Fruit fly (Drosophila melanogaster) whole organism, embryonic: ENCODE results near the gene eco.

Source experiments
- Awh ChIP-seq: fragments of 200-800 bp; sonication (Bioruptor generic); IDR thresholded peaks from 2 replicates; pipeline ENCODE4, ENCODE4 v1.3.6; 2022; ENCODE audit warnings: missing biosample characterization, missing genetic modification characterization
- CG10431 ChIP-seq: fragments of 200-800 bp; sonication (Bioruptor generic); optimal IDR thresholded peaks from 3 replicates; lab custom pipeline; 2018; ENCODE audit warnings: missing biosample characterization, mild to moderate bottlenecking, missing genetic modification characterization
- CG11723 ChIP-seq: fragments of 200-800 bp; sonication (Bioruptor generic); optimal IDR thresholded peaks from 2 replicates; lab custom pipeline; 2017; ENCODE audit warnings: missing biosample characterization, mild to moderate bottlenecking, missing genetic modification characterization
- CG12071 ChIP-seq: fragments of 200-800 bp; sonication (Bioruptor generic); optimal IDR thresholded peaks from 3 replicates; lab custom pipeline; 2018; ENCODE audit warnings: missing biosample characterization, mild to moderate bottlenecking, missing genetic modification characterization
- CG12942 ChIP-seq: fragments of 200-800 bp; sonication (Bioruptor generic); optimal IDR thresholded peaks from 3 replicates; lab custom pipeline; 2016; ENCODE audit warnings: missing biosample characterization, missing genetic modification characterization
- CG13123 ChIP-seq: fragments of 200-800 bp; sonication (Bioruptor generic); optimal IDR thresholded peaks from 2 replicates; lab custom pipeline; 2016; ENCODE audit warnings: missing biosample characterization, missing genetic modification characterization
- CG14710 ChIP-seq: fragments of 200-800 bp; sonication (Bioruptor generic); optimal IDR thresholded peaks from 3 replicates; lab custom pipeline; 2019; ENCODE audit warnings: missing biosample characterization, mild to moderate bottlenecking, missing genetic modification characterization, moderate library complexity
- CG15601 ChIP-seq: fragments of 200-800 bp; sonication (Bioruptor generic); optimal IDR thresholded peaks from 3 replicates; lab custom pipeline; 2019; ENCODE audit warnings: missing biosample characterization, mild to moderate bottlenecking, missing genetic modification characterization, moderate library complexity
- CG17568 ChIP-seq: fragments of 200-800 bp; sonication (Bioruptor generic); optimal IDR thresholded peaks from 2 replicates; lab custom pipeline; 2018; ENCODE audit warnings: missing biosample characterization, mild to moderate bottlenecking, missing genetic modification characterization, moderate library complexity
- CG18011 ChIP-seq: fragments of 200-800 bp; sonication (Bioruptor generic); optimal IDR thresholded peaks from 2 replicates; lab custom pipeline; 2017; ENCODE audit warnings: missing biosample characterization, missing genetic modification characterization, mild to moderate bottlenecking, moderate library complexity, missing genotype
- CG3065 ChIP-seq: fragments of 200-800 bp; sonication (Bioruptor generic); optimal IDR thresholded peaks from 2 replicates; lab custom pipeline; 2016; ENCODE audit warnings: missing biosample characterization, missing genetic modification characterization
- CG5245 ChIP-seq: fragments of 200-800 bp; sonication (Bioruptor generic); optimal IDR thresholded peaks from 3 replicates; lab custom pipeline; 2016; ENCODE audit warnings: missing biosample characterization, missing genetic modification characterization
- CG7556 ChIP-seq: fragments of 200-800 bp; sonication (Bioruptor generic); optimal IDR thresholded peaks from 2 replicates; lab custom pipeline; 2017; ENCODE audit warnings: missing biosample characterization, mild to moderate bottlenecking, missing genetic modification characterization
- CG7987 ChIP-seq: fragments of 200-800 bp; sonication (Bioruptor generic); optimal IDR thresholded peaks from 2 replicates; lab custom pipeline; 2018; ENCODE audit warnings: missing biosample characterization, mild to moderate bottlenecking, missing genetic modification characterization, moderate library complexity
- CG9727 ChIP-seq: fragments of 200-800 bp; sonication (Bioruptor generic); optimal IDR thresholded peaks from 3 replicates; lab custom pipeline; 2017; ENCODE audit warnings: missing biosample characterization, mild to moderate bottlenecking, missing genetic modification characterization
- CoRest ChIP-seq: fragments of 200-800 bp; sonication (Bioruptor generic); optimal IDR thresholded peaks from 3 replicates; lab custom pipeline; 2018; ENCODE audit warnings: missing biosample characterization, mild to moderate bottlenecking, missing genetic modification characterization, moderate library complexity
- ERR ChIP-seq: fragments of 200-800 bp; sonication (Bioruptor generic); optimal IDR thresholded peaks from 2 replicates; lab custom pipeline; 2016; ENCODE audit warnings: missing biosample characterization, missing genetic modification characterization
- Ets65A ChIP-seq: fragments of 200-800 bp; sonication (Bioruptor generic); peaks from one replicate; lab custom pipeline; 2016; ENCODE audit warnings: missing biosample characterization, missing genetic modification characterization
- H2.0 ChIP-seq: fragments of 200-800 bp; sonication (Bioruptor generic); IDR thresholded peaks from 2 replicates; pipeline ENCODE4 v1.3.6; 2022; ENCODE audit warnings: missing biosample characterization, missing genetic modification characterization
- Jarid2 ChIP-seq: fragments of 200-800 bp; sonication (Bioruptor generic); optimal IDR thresholded peaks from 3 replicates; lab custom pipeline; 2017; ENCODE audit warnings: mild to moderate bottlenecking, missing biosample characterization, missing genetic modification reagents, missing genetic modification characterization
- Lhr ChIP-seq: fragments of 200-800 bp; sonication (Bioruptor generic); optimal IDR thresholded peaks from 3 replicates; lab custom pipeline; 2017; ENCODE audit warnings: mild to moderate bottlenecking, missing biosample characterization, missing genetic modification reagents, missing genetic modification characterization
- Lim3 ChIP-seq: fragments of 200-800 bp; sonication (Bioruptor generic); IDR thresholded peaks from 2 replicates; pipeline ENCODE4 v1.3.6; 2022; ENCODE audit warnings: missing biosample characterization, missing genetic modification characterization
- Mad ChIP-seq: fragments of 200-800 bp; sonication (Bioruptor generic); optimal IDR thresholded peaks from 2 replicates; lab custom pipeline; 2016; ENCODE audit warnings: missing biosample characterization, missing genetic modification characterization
- Nf-YC ChIP-seq: fragments of 200-800 bp; optimal IDR thresholded peaks from 3 replicates; lab custom pipeline; 2019; ENCODE audit warnings: missing biosample characterization, mild to moderate bottlenecking, missing genetic modification characterization, moderate library complexity
- Rx ChIP-seq: fragments of 200-800 bp; sonication (Bioruptor generic); IDR thresholded peaks from 2 replicates; pipeline ENCODE4 v1.3.6; 2022; ENCODE audit warnings: missing biosample characterization, missing genetic modification characterization
- Sin3A ChIP-seq: fragments of >200 bp; optimal IDR thresholded peaks from 2 replicates; lab custom pipeline; 2018
- Tbp ChIP-seq: fragments of >200 bp; optimal IDR thresholded peaks from 2 replicates; lab custom pipeline; 2018; ENCODE audit warnings: missing biosample characterization, missing genetic modification characterization
- al ChIP-seq: fragments of 200-800 bp; sonication (Bioruptor generic); IDR thresholded peaks from 2 replicates; pipeline ENCODE4 v1.3.6; 2022; ENCODE audit warnings: missing biosample characterization, missing genetic modification characterization
- az2 ChIP-seq: fragments of 200-800 bp; sonication (Bioruptor generic); optimal IDR thresholded peaks from 3 replicates; lab custom pipeline; 2016; ENCODE audit warnings: missing biosample characterization, missing genetic modification characterization
- bowl ChIP-seq: fragments of 200-800 bp; sonication (Bioruptor generic); IDR thresholded peaks from 2 replicates; pipeline ENCODE4 v1.3.6; 2022; ENCODE audit warnings: missing biosample characterization, missing genetic modification characterization
- br ChIP-seq: fragments of >200 bp; optimal IDR thresholded peaks from 2 replicates; lab custom pipeline; 2017
- chinmo ChIP-seq: fragments of 200-800 bp; sonication (Bioruptor generic); IDR thresholded peaks from 4 replicates; pipeline ENCODE4 v1.3.6; 2022; ENCODE audit warnings: missing biosample characterization, missing genetic modification characterization; ENCODE audit not compliant: partially characterized antibody
- crc ChIP-seq: fragments of 200-800 bp; sonication (Bioruptor generic); optimal IDR thresholded peaks from 2 replicates; lab custom pipeline; 2016; ENCODE audit warnings: missing biosample characterization, missing genetic modification characterization
- da ChIP-seq: fragments of 200-800 bp; sonication (Bioruptor generic); optimal IDR thresholded peaks from 2 replicates; lab custom pipeline; 2016; ENCODE audit warnings: missing biosample characterization, missing genetic modification characterization
- dati ChIP-seq: fragments of 200-800 bp; sonication (Bioruptor generic); IDR thresholded peaks from 2 replicates; pipeline ENCODE4 v1.3.6; 2022; ENCODE audit warnings: missing biosample characterization, missing genetic modification characterization
- eve ChIP-seq, 2 experiments: fragments of >200 bp; optimal IDR thresholded peaks; 2 replicates each; lab custom pipeline; 2017; ENCODE audit warnings: missing biosample characterization in 2 of 2, missing genetic modification characterization in 2 of 2
- ftz-f1 ChIP-seq: fragments of 200-800 bp; sonication (Bioruptor generic); optimal IDR thresholded peaks from 2 replicates; lab custom pipeline; 2016; ENCODE audit warnings: missing biosample characterization, missing genetic modification characterization
- grau ChIP-seq: fragments of 200-800 bp; optimal IDR thresholded peaks from 3 replicates; lab custom pipeline; 2019; ENCODE audit warnings: missing biosample characterization, mild to moderate bottlenecking, missing genetic modification characterization, moderate library complexity
- gro ChIP-seq: fragments of 200-800 bp; sonication (Bioruptor generic); optimal IDR thresholded peaks from 2 replicates; lab custom pipeline; 2016; ENCODE audit warnings: missing biosample characterization, missing genetic modification characterization
- inv ChIP-seq: fragments of 200-800 bp; sonication (Bioruptor generic); IDR thresholded peaks from 2 replicates; pipeline ENCODE4 v1.3.6; 2022; ENCODE audit warnings: missing biosample characterization, missing genetic modification characterization; ENCODE audit not compliant: partially characterized antibody
- jumu ChIP-seq: fragments of 200-800 bp; sonication (Bioruptor generic); optimal IDR thresholded peaks from 3 replicates; lab custom pipeline; 2016; ENCODE audit warnings: missing biosample characterization, missing genetic modification characterization
- lab ChIP-seq: fragments of 200-800 bp; sonication (Bioruptor generic); optimal IDR thresholded peaks from 3 replicates; lab custom pipeline; 2017; ENCODE audit warnings: missing biosample characterization, missing genetic modification characterization, mild to moderate bottlenecking, moderate library complexity, missing genetic modification reagents
- otp ChIP-seq: fragments of 200-800 bp; sonication (Bioruptor generic); IDR thresholded peaks from 3 replicates; pipeline ENCODE4, ENCODE4 v1.3.6; 2022; ENCODE audit warnings: missing biosample characterization, missing genetic modification characterization
- pan ChIP-seq, 4 experiments: fragments of >200 bp in 3 of 4; fragments of 200-800 bp in 1 of 4; sonication (Bioruptor generic) in 1 of 4; optimal IDR thresholded peaks in 3 of 4; IDR thresholded peaks in 1 of 4; 2 replicates each; pipeline versions ENCODE4 v1.3.6 to Lab custom; 2017 to 2022; ENCODE audit warnings: missing biosample characterization in 2 of 4, missing genetic modification characterization in 2 of 4, mixed read lengths in 1 of 4
- sc ChIP-seq, 3 experiments: fragments of >200 bp in 2 of 3; fragments of 200-800 bp in 1 of 3; sonication (Bioruptor generic) in 1 of 3; optimal IDR thresholded peaks; 2 replicates in 2 of 3; 3 replicates in 1 of 3; lab custom pipeline; 2017; ENCODE audit warnings: mild to moderate bottlenecking in 1 of 3, missing biosample characterization in 1 of 3, missing genetic modification characterization in 1 of 3, missing genetic modification reagents in 1 of 3
- sob ChIP-seq: fragments of 200-800 bp; sonication (Bioruptor generic); IDR thresholded peaks from 2 replicates; pipeline ENCODE4 v1.3.6; 2022; ENCODE audit warnings: missing biosample characterization, missing genetic modification characterization
- sug ChIP-seq: fragments of 200-800 bp; optimal IDR thresholded peaks from 2 replicates; lab custom pipeline; 2019; ENCODE audit warnings: missing biosample characterization, mild to moderate bottlenecking, missing genetic modification characterization, moderate library complexity
- tap ChIP-seq: fragments of 200-800 bp; optimal IDR thresholded peaks from 3 replicates; lab custom pipeline; 2019; ENCODE audit warnings: missing biosample characterization, mild to moderate bottlenecking, missing genetic modification characterization, moderate library complexity
- tin ChIP-seq: fragments of 200-800 bp; sonication (Bioruptor generic); optimal IDR thresholded peaks from 3 replicates; lab custom pipeline; 2016; ENCODE audit warnings: missing biosample characterization, missing genetic modification characterization
- ttk ChIP-seq: fragments of 200-800 bp; sonication (Bioruptor generic); IDR thresholded peaks from 2 replicates; pipeline ENCODE4 v2.1.2; 2022; ENCODE audit warnings: missing biosample characterization, missing genetic modification characterization
- twi ChIP-seq: fragments of 200-800 bp; optimal IDR thresholded peaks from 2 replicates; lab custom pipeline; 2019; ENCODE audit warnings: missing biosample characterization, mild to moderate bottlenecking, missing genetic modification characterization, moderate library complexity

eco gene

dm6 chr3L:7323348-7323747 lies 15.8 kb downstream of the eco start, which contains the start of the genes RhoGEF4 and Rint1 (continued):
- TF ChIP-seq lab (GFP tag; lab: Kevin White, UChicago) (peak; percentile 28), al (GFP tag; lab: Robert Waterston, UW) (peak; percentile 71), inv (GFP tag; lab: Robert Waterston, UW) (no peak), H2.0 (GFP tag; lab: Robert Waterston, UW) (peak; percentile 54; the same call in 1 of the 2 replicates), Tbp (no peak), CG14710 (peak; percentile 88), ftz-f1 (GFP tag; lab: Kevin White, UChicago) (no peak), br (no peak), Rx (GFP tag; lab: Robert Waterston, UW) (peak; percentile 64), ttk (peak; percentile 60; the same call in 1 of the 2 replicates), da (peak; percentile 20), CG7987 (GFP tag; lab: Kevin White, UChicago) (peak; percentile 13), sc (optimal IDR thresholded peaks at IDR 0.05; lab: Kevin White, UChicago) (no peak), sc (GFP tag; optimal IDR thresholded peaks at IDR 0.05; lab: Kevin White, UChicago) (peak; percentile 48), Awh (GFP tag; lab: Robert Waterston, UW) (peak; percentile 51; the same call in 1 of the 2 replicates), CG13123 (GFP tag; lab: Kevin White, UChicago) (peak; percentile 52), tin (GFP tag; lab: Kevin White, UChicago) (peak; percentile 80), Mad (GFP tag; lab: Kevin White, UChicago) (peak; percentile 60), CG15601 (tag; lab: Kevin White, UChicago) (peak; percentile 72), CG11723 (GFP tag; lab: Kevin White, UChicago) (no peak), otp (GFP tag; lab: Robert Waterston, UW) (no peak), Lim3 (GFP tag; lab: Robert Waterston, UW) (no peak), gro (GFP tag; lab: Kevin White, UChicago) (no peak), ERR (GFP tag; lab: Kevin White, UChicago) (no peak), CG5245 (no peak), CG9727 (peak; percentile 62), dati (GFP tag; lab: Robert Waterston, UW) (no peak), twi (tag; lab: Kevin White, UChicago) (no peak), CG12942 (peak; percentile 64), pan (optimal IDR thresholded peaks at IDR 0.05; lab: Kevin White, UChicago) (no peak), pan (GFP tag; optimal IDR thresholded peaks at IDR 0.05 in 1 of 2, IDR thresholded peaks at IDR 0.05 in 1 of 2) (peak in 1 of 2 experiments; percentile 74), sob (GFP tag; lab: Robert Waterston, UW) (peak; percentile 78), CG12071 (GFP tag; lab: Kevin White, UChicago) (no peak), CG18011 (GFP tag; lab: Kevin White, UChicago) (peak; percentile 44), tap (peak; percentile 39), jumu (GFP tag; lab: Kevin White, UChicago) (peak; percentile 57), chinmo (GFP tag; lab: Robert Waterston, UW) (no peak), Jarid2 (GFP tag; lab: Kevin White, UChicago) (no peak), eve (GFP tag; optimal IDR thresholded peaks at IDR 0.05; lab: Kevin White, UChicago) (no peak), CG7556 (peak; percentile 56), Sin3A (lab: Kevin White, UChicago) (peak; percentile 87), az2 (GFP tag; lab: Kevin White, UChicago) (peak; percentile 78), CoRest (peak; percentile 86), Lhr (peak; percentile 68), CG3065 (GFP tag; lab: Kevin White, UChicago) (peak; percentile 18), grau (peak; percentile 76), CG10431 (GFP tag; lab: Kevin White, UChicago) (no peak), Nf-YC (tag; lab: Kevin White, UChicago) (no peak), sug (tag; lab: Kevin White, UChicago) (peak; percentile 73), bowl (no peak), Ets65A (GFP tag; lab: Kevin White, UChicago) (peak; percentile 95), crc (GFP tag; lab: Kevin White, UChicago) (no peak), CG17568 (no peak)
